Fruit fly (Drosophila melanogaster): ENCODE measurements around the gene Prim1.
A peak's percentile ranks its signal among the peaks of the same experiment; 100 is the strongest.

Gene Prim1

DNA sequence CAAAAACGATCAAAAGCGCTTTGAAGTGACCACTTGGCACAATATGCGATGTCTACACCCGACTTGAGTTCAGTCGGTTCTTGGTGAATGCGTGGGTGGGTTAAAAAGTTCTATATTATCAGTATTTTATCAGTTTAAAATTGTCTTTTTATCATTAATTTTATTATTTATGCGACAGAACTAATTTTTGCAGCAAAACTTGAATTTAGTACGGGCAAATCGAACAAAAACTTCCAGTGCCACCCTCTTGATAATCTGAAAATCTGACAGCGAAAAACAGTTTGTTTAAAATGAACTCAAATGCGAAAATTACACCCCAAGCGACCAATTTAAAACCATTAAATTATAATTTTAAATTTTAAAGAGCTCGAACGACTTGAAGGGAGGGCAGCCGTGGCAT lies 30.8 kb downstream of the Prim1 start (continued):
- TF ChIP-seq Eip78C (GFP tag) (peak; percentile 80), Ets21C (GFP tag; optimal IDR thresholded peaks at IDR 0.05) (peak; percentile 54), Sox14 (GFP tag; optimal IDR thresholded peaks at IDR 0.05) (peak; percentile 44), Lpt (GFP tag; optimal IDR thresholded peaks at IDR 0.05) (no peak), CG15336 (GFP tag; IDR thresholded peaks at IDR 0.05) (no peak), ss (GFP tag; optimal IDR thresholded peaks at IDR 0.05) (no peak), CG11902 (GFP tag; optimal IDR thresholded peaks at IDR 0.05) (no peak), fkh (GFP tag; optimal IDR thresholded peaks at IDR 0.05) (no peak), Smox (GFP tag; optimal IDR thresholded peaks at IDR 0.05) (peak; percentile 64), CG32006 (GFP tag; optimal IDR thresholded peaks at IDR 0.05) (no peak), dac (GFP tag; optimal IDR thresholded peaks at IDR 0.05) (no peak), CG11294 (GFP tag; IDR thresholded peaks at IDR 0.05) (no peak), pdm3 (GFP tag; optimal IDR thresholded peaks at IDR 0.05) (peak; percentile 10), Eip93F (GFP tag; optimal IDR thresholded peaks at IDR 0.05) (no peak), net (GFP tag; optimal IDR thresholded peaks at IDR 0.05) (no peak), CG6163 (GFP tag; IDR thresholded peaks at IDR 0.05) (no peak), spab (GFP tag; optimal IDR thresholded peaks at IDR 0.05) (no peak), CG16779 (tag; optimal IDR thresholded peaks at IDR 0.05) (no peak), Hr4 (GFP tag; optimal IDR thresholded peaks at IDR 0.05) (no peak), fd85E (GFP tag; optimal IDR thresholded peaks at IDR 0.05) (no peak), CG6276 (GFP tag; optimal IDR thresholded peaks at IDR 0.05) (no peak), CG6792 (GFP tag; optimal IDR thresholded peaks at IDR 0.05) (no peak), lz (GFP tag; optimal IDR thresholded peaks at IDR 0.05) (peak; percentile 57)

DNA sequence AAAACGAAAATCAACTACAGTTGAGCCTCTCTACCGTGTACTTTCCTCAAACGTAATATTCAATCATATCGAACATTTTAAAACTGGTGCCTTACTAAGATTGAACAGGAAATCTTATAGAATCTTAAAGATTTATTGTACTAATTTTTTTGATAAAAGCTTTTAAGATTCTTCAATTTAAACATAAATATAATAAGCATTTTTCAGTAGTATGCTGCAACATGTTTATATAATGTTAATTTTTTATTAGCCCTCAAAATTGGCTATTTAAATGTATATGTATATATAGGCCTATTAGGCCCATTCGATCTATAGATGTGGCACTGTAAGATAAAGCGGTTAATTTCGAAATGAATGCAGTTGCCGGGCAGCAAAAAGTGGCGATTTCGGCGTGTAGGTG lies 31.4 kb downstream of the Prim1 start:
- TF ChIP-seq CG6163 (GFP tag; IDR thresholded peaks at IDR 0.05) (no peak), svp (GFP tag) (peak; percentile 56), Eip78C (GFP tag) (peak; percentile 62), Hr38 (GFP tag; optimal IDR thresholded peaks at IDR 0.05) (no peak)

DNA sequence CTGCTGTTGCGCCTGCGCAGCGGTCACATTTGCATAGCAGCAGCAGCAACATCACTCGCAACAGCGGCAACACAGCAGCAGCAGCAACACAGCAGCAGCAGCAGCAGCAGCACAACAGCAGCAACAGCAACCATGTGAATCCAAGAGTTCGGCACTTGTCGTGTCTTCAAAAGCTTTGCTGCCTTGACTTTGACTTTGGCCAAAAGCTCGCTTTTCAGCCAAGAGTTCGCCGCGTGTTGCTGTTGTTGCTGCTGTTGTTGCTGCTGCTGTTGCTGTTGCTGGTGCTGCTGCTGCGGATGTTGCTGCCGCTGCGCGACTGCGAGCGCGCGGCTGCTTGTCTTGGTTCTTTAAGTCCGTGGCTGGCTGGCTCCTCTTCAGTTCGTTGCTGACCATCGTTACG lies 31.9 kb downstream of the Prim1 start, which contains the start of gene ImpE1:
ImpE1 (plus strand) TSS at position 371 of the 400 bp plus-strand sequence.
- TF ChIP-seq Sox102F (GFP tag; optimal IDR thresholded peaks at IDR 0.05), result peak; percentile 35
- peak; percentile 74 for TF ChIP-seq CG3919 (GFP tag; optimal IDR thresholded peaks at IDR 0.05)
- peak; percentile 45 for TF ChIP-seq Eip78C (GFP tag)
- TF ChIP-seq CG10669 (GFP tag; optimal IDR thresholded peaks at IDR 0.05), result no peak
- peak; percentile 49 for TF ChIP-seq CG6854 (GFP tag; optimal IDR thresholded peaks at IDR 0.05)
- no peak for TF ChIP-seq CG16779 (tag; optimal IDR thresholded peaks at IDR 0.05)

DNA sequence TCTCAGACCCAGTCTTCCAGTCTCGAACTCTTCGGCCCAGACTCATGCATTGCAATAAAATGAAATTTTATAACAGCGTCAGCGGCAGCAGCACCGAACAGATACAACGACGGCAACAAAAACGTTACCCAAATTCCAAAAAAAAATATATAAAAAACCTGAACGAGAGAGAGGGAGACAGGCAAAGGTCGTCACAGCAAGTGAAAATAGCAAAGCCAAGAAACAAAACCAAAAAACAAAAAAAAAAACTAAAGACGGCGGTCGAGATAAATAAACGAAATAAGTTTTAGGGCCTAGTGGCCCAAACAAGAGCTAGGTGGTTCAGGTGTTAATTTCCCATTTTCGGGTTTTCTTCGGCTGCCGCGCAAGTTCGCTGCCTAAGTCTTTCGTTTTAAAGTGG lies 34.0 kb downstream of the Prim1 start:
- TF ChIP-seq Blimp-1 (GFP tag; optimal IDR thresholded peaks at IDR 0.05), result no peak
- TF ChIP-seq Ets21C (GFP tag; optimal IDR thresholded peaks at IDR 0.05), result no peak
- no peak for TF ChIP-seq vri (GFP tag; optimal IDR thresholded peaks at IDR 0.05)
- no peak for TF ChIP-seq CG11762 (GFP tag; optimal IDR thresholded peaks at IDR 0.05; ENCODE audit: insufficient read depth)
- no peak for TF ChIP-seq CG6276 (GFP tag; optimal IDR thresholded peaks at IDR 0.05)
- no peak for TF ChIP-seq CG8119 (GFP tag; IDR thresholded peaks at IDR 0.05)
- TF ChIP-seq dac (GFP tag; optimal IDR thresholded peaks at IDR 0.05), result no peak
- TF ChIP-seq CG6163 (GFP tag; IDR thresholded peaks at IDR 0.05), result no peak

DNA sequence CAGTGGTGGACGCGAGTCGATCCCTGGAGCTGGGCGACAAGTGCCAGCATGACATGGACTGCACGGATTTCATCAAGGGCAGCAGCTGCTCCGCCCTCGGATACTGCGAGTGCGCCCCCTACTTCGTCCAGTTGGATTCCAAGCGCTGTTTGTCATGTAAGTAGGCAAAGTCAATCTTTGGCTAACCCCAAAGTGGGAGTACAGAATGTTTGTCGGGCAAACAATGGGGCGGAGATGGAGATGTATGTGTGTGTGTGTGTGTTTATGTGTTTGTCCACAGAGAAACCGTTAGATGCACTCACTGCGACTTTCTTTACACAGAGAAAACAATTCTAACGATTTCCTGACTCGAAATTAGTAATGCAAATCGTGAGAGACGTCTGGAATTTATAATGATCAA lies 39.0 kb downstream of the Prim1 start:
- TF ChIP-seq fkh (GFP tag; optimal IDR thresholded peaks at IDR 0.05) (peak; percentile 50), Met (GFP tag; optimal IDR thresholded peaks at IDR 0.05) (no peak)

Data from whole organism, prepupa.